Worm (Caenorhabditis elegans) whole organism, L3 larva: Measurements from ENCODE around the gene M02B1.3.
"Not testable (repeated sequence)": the region's sequence is repeated elsewhere in the genome, so short reads cannot be mapped to it uniquely, and the experiment has no call there.

Experiments used
- R02D3.7 ChIP-seq: fragments of 150-350 bp; optimal IDR thresholded peaks from 2 replicates; lab custom pipeline; 2014; ENCODE audit warnings: missing biosample characterization, missing genetic modification characterization
- ZK546.5 ChIP-seq: sonication (generic microtip); optimal IDR thresholded peaks from 2 replicates; lab custom pipeline; 2017; ENCODE audit warnings: missing biosample characterization, missing genetic modification characterization
- aly-2 ChIP-seq: fragments of 150-350 bp; optimal IDR thresholded peaks from 2 replicates; lab custom pipeline; 2014; ENCODE audit warnings: missing biosample characterization, missing genetic modification characterization
- ceh-28 ChIP-seq: fragments of 150-350 bp; optimal IDR thresholded peaks from 2 replicates; lab custom pipeline; 2014; ENCODE audit warnings: missing biosample characterization, missing genetic modification reagents, missing genetic modification characterization
- ceh-82 ChIP-seq: fragments of 150-350 bp; optimal IDR thresholded peaks from 2 replicates; lab custom pipeline; 2014; ENCODE audit warnings: missing biosample characterization, missing genetic modification characterization
- egl-27 ChIP-seq: sonication (generic microtip); optimal IDR thresholded peaks from 4 replicates; lab custom pipeline; 2017; ENCODE audit warnings: missing biosample characterization, missing genetic modification reagents, missing genetic modification characterization
- egl-5 ChIP-seq: fragments of 150-350 bp; optimal IDR thresholded peaks from 2 replicates; lab custom pipeline; 2017; ENCODE audit warnings: missing biosample characterization, missing genetic modification reagents, missing genetic modification characterization, inconsistent platforms
- elt-1 ChIP-seq: fragments of 150-350 bp; optimal IDR thresholded peaks from 2 replicates; lab custom pipeline; 2014; ENCODE audit warnings: missing biosample characterization, missing genetic modification characterization
- elt-2 ChIP-seq: sonication (generic microtip); optimal IDR thresholded peaks from 2 replicates; lab custom pipeline; 2016; ENCODE audit warnings: missing genetic modification reagents, mild to moderate bottlenecking, missing genetic modification characterization, missing compliant biosample characterization
- eor-1 ChIP-seq, 2 experiments: fragments of 150-350 bp; optimal IDR thresholded peaks; 2 replicates each; lab custom pipeline; 2014 to 2018; ENCODE audit warnings: missing biosample characterization in 2 of 2, missing genetic modification characterization in 2 of 2
- fkh-10 ChIP-seq: sonication (generic microtip); optimal IDR thresholded peaks from 2 replicates; lab custom pipeline; 2017; ENCODE audit warnings: missing biosample characterization, missing genetic modification reagents, missing genetic modification characterization
- hmg-11 ChIP-seq: sonication (generic microtip); optimal IDR thresholded peaks from 2 replicates; lab custom pipeline; 2016; ENCODE audit warnings: missing genetic modification characterization, missing compliant biosample characterization
- jun-1 ChIP-seq: fragments of 150-350 bp; optimal IDR thresholded peaks from 2 replicates; lab custom pipeline; 2014; ENCODE audit warnings: missing biosample characterization, missing genetic modification reagents, missing genetic modification characterization
- lin-15B ChIP-seq: fragments of 150-350 bp; optimal IDR thresholded peaks from 2 replicates; lab custom pipeline; 2014; ENCODE audit warnings: missing biosample characterization, missing genetic modification characterization
- lsy-12 ChIP-seq: sonication (generic microtip); optimal IDR thresholded peaks from 2 replicates; lab custom pipeline; 2016; ENCODE audit warnings: mild to moderate bottlenecking, missing genetic modification characterization, missing compliant biosample characterization
- mdl-1 ChIP-seq: fragments of 150-350 bp; optimal IDR thresholded peaks from 2 replicates; lab custom pipeline; 2014; ENCODE audit warnings: missing biosample characterization, missing genetic modification characterization
- mml-1 ChIP-seq: fragments of 150-350 bp; sonication (generic microtip); optimal IDR thresholded peaks from 3 replicates; lab custom pipeline; 2014; ENCODE audit warnings: missing biosample characterization, missing genetic modification characterization
- nhr-11 ChIP-seq: fragments of 150-350 bp; optimal IDR thresholded peaks from 2 replicates; lab custom pipeline; 2014; ENCODE audit warnings: missing biosample characterization, missing genetic modification characterization
- nhr-28 ChIP-seq: fragments of 150-350 bp; optimal IDR thresholded peaks from 2 replicates; lab custom pipeline; 2014; ENCODE audit warnings: missing biosample characterization, missing genetic modification characterization
- nhr-43 ChIP-seq: sonication (generic microtip); optimal IDR thresholded peaks from 2 replicates; lab custom pipeline; 2016; ENCODE audit warnings: mild to moderate bottlenecking, missing genetic modification characterization, missing compliant biosample characterization; ENCODE audit not compliant: poor library complexity, severe bottlenecking
- nhr-67 ChIP-seq: fragments of 150-350 bp; optimal IDR thresholded peaks from 2 replicates; lab custom pipeline; 2014; ENCODE audit warnings: missing biosample characterization, missing genetic modification characterization
- nhr-76 ChIP-seq: fragments of 150-350 bp; sonication (generic microtip); optimal IDR thresholded peaks from 5 replicates; lab custom pipeline; 2014; ENCODE audit warnings: missing biosample characterization, missing genetic modification characterization
- nhr-77 ChIP-seq: fragments of 150-350 bp; optimal IDR thresholded peaks from 2 replicates; lab custom pipeline; 2014; ENCODE audit warnings: missing biosample characterization, missing genetic modification characterization
- pha-4 ChIP-seq: fragments of 150-350 bp; optimal IDR thresholded peaks from 2 replicates; lab custom pipeline; 2014; ENCODE audit warnings: missing biosample characterization, missing genetic modification reagents, missing genetic modification characterization
- pqm-1 ChIP-seq: fragments of 150-350 bp; optimal IDR thresholded peaks from 2 replicates; lab custom pipeline; 2017; ENCODE audit warnings: missing biosample characterization, missing genetic modification characterization, inconsistent platforms
- skn-1 ChIP-seq: fragments of 150-350 bp; optimal IDR thresholded peaks from 2 replicates; lab custom pipeline; 2014; ENCODE audit warnings: missing biosample characterization, missing genetic modification characterization
- snpc-4 ChIP-seq: fragments of 150-350 bp; optimal IDR thresholded peaks from 2 replicates; lab custom pipeline; 2014; ENCODE audit warnings: missing biosample characterization, missing genetic modification characterization
- tbx-2 ChIP-seq: sonication (generic microtip); optimal IDR thresholded peaks from 2 replicates; lab custom pipeline; 2016; ENCODE audit warnings: mild to moderate bottlenecking, missing genetic modification characterization, missing compliant biosample characterization
- unc-39 ChIP-seq: sonication (generic microtip); optimal IDR thresholded peaks from 4 replicates; lab custom pipeline; 2017; ENCODE audit warnings: missing biosample characterization, missing genetic modification characterization
- unc-62 ChIP-seq: fragments of 150-350 bp; sonication (generic microtip); optimal IDR thresholded peaks from 4 replicates; lab custom pipeline; 2014; ENCODE audit warnings: missing biosample characterization, missing genetic modification reagents, missing genetic modification characterization
- zag-1 ChIP-seq: fragments of 150-350 bp; optimal IDR thresholded peaks from 2 replicates; lab custom pipeline; 2014; ENCODE audit warnings: missing biosample characterization, missing genetic modification characterization
- ztf-4 ChIP-seq: fragments of 150-350 bp; optimal IDR thresholded peaks from 2 replicates; lab custom pipeline; 2014; ENCODE audit warnings: missing biosample characterization, missing genetic modification characterization

Gene M02B1.3

ce11 chrIV:12869383-12869782 lies 33.1 kb downstream of the M02B1.3 start:
- TF ChIP-seq elt-2 (tag; lab: Kevin White, UChicago) (peak; percentile 71), egl-27 (tag; lab: Kevin White, UChicago) (no peak), pqm-1 (tag; lab: Kevin White, UChicago) (peak; percentile 21)
- TF ChIP-seq, all 47 proteins: peak for 2

- TF ChIP-seq eor-1 (tag; optimal IDR thresholded peaks at IDR 0.05; lab: Kevin White, UChicago) (no peak), ceh-28 (tag; lab: Kevin White, UChicago) (no peak), egl-5 (no peak), unc-62 (no peak), mml-1 (no peak), ztf-4 (tag; lab: Kevin White, UChicago) (no peak), lin-15B (no peak), elt-2 (tag; lab: Kevin White, UChicago) (peak; percentile 19), nhr-77 (tag; lab: Kevin White, UChicago) (no peak), unc-39 (tag; lab: Kevin White, UChicago) (no peak), pqm-1 (tag; lab: Kevin White, UChicago) (no peak), snpc-4 (tag; lab: Kevin White, UChicago) (peak; percentile 31), mdl-1 (tag; lab: Kevin White, UChicago) (no peak), skn-1 (tag; lab: Kevin White, UChicago) (no peak)
These were observed 33.5 kb downstream of the M02B1.3 start for ce11 chrIV:12869812-12870211.

ce11 chrIV:12870315-12870714 lies 34.0 kb downstream of the M02B1.3 start:
- TF ChIP-seq lsy-12 (tag; lab: Kevin White, UChicago) (no peak), R02D3.7 (tag; lab: Kevin White, UChicago) (no peak), hmg-11 (no peak), elt-2 (tag; lab: Kevin White, UChicago) (peak; percentile 10), snpc-4 (tag; lab: Kevin White, UChicago) (no peak), elt-1 (no peak), pha-4 (tag; lab: Kevin White, UChicago) (no peak)

ce11 chrIV:12871445-12871947 lies 35.2 kb downstream of the M02B1.3 start, which contains the start of gene clec-187:
clec-187 (minus strand) TSS chrIV:12871495.
- TF ChIP-seq fkh-10 (GFP tag; lab: Kevin White, UChicago) (no peak), eor-1 (tag; optimal IDR thresholded peaks at IDR 0.05; lab: Kevin White, UChicago) (no peak), aly-2 (tag; lab: Kevin White, UChicago) (no peak), nhr-67 (no peak), ZK546.5 (no peak), pha-4 (tag; lab: Kevin White, UChicago) (peak; percentile 3), elt-2 (tag; lab: Kevin White, UChicago) (peak; percentile 56), nhr-28 (tag; lab: Kevin White, UChicago) (no peak)
- TF ChIP-seq, all 47 proteins: peak for 2

ce11 chrIV:12875260-12875659 lies 39.0 kb downstream of the M02B1.3 start, which contains the start of gene ZK896.1:
ZK896.1 (minus strand) TSS chrIV:12875360.
- TF ChIP-seq jun-1; zag-1 (tag; lab: Kevin White, UChicago); ceh-28 (tag; lab: Kevin White, UChicago): not testable (repeated sequence)

ce11 chrIV:12876558-12876957 lies 40.2 kb downstream of the M02B1.3 start:
- TF ChIP-seq ceh-28 (tag; lab: Kevin White, UChicago): no peak
- TF ChIP-seq nhr-11 (tag; lab: Kevin White, UChicago): no peak
- no peak for TF ChIP-seq nhr-76 (tag; lab: Kevin White, UChicago)
- no peak for TF ChIP-seq mdl-1 (tag; lab: Kevin White, UChicago)
- TF ChIP-seq elt-2 (tag; lab: Kevin White, UChicago): peak; percentile 62
- peak; percentile 74 for TF ChIP-seq pqm-1 (tag; lab: Kevin White, UChicago)
- TF ChIP-seq lsy-12 (tag; lab: Kevin White, UChicago): no peak
- TF ChIP-seq, all 47 proteins: peak for 2

- peak; percentile 85 for TF ChIP-seq elt-2 (tag; lab: Kevin White, UChicago)
- TF ChIP-seq tbx-2 (tag; lab: Kevin White, UChicago): no peak
- no peak for TF ChIP-seq ceh-82 (tag; lab: Kevin White, UChicago)
- no peak for TF ChIP-seq snpc-4 (tag; lab: Kevin White, UChicago)
- TF ChIP-seq nhr-43 (tag; lab: Kevin White, UChicago): no peak
- TF ChIP-seq pqm-1 (tag; lab: Kevin White, UChicago): peak; percentile 95
- TF ChIP-seq egl-5: no peak
- TF ChIP-seq pha-4 (tag; lab: Kevin White, UChicago): peak; percentile 79
- TF ChIP-seq ceh-28 (tag; lab: Kevin White, UChicago): no peak
- TF ChIP-seq, all 47 proteins: peak for 3
These were observed 43.2 kb downstream of the M02B1.3 start, which contains the start of gene ZK896.5 for ce11 chrIV:12879557-12879956. ZK896.5 (minus strand) TSS chrIV:12879645.
